Worm (Caenorhabditis elegans): ENCODE data around the gene F54F2.9.
A peak's percentile ranks its signal among the peaks of the same experiment; 100 is the strongest.

The F54F2.9 gene

ce11 chrIII:8827128-8827527 is at the start of gene F54F2.9:
Gene F54F2.9 (minus strand): TSS chrIII:8827228.
- TF ChIP-seq ceh-13 (GFP tag; optimal IDR thresholded peaks at IDR 0.05) (no peak), tbx-37 (GFP tag; conservative IDR thresholded peaks at IDR 0.05) (no peak), sea-1 (GFP tag; conservative IDR thresholded peaks at IDR 0.05) (no peak), scrt-1 (GFP tag; IDR thresholded peaks at IDR 0.05) (no peak), B0310.2 (tag; optimal IDR thresholded peaks at IDR 0.05) (no peak), hmg-4 (GFP tag; optimal IDR thresholded peaks at IDR 0.05) (no peak), hnd-1 (tag; optimal IDR thresholded peaks at IDR 0.05) (no peak), tbx-11 (GFP tag; IDR thresholded peaks at IDR 0.05) (no peak), pes-1 (GFP tag; IDR thresholded peaks at IDR 0.05) (no peak), ceh-36 (tag; optimal IDR thresholded peaks at IDR 0.05) (no peak), ets-7 (tag; optimal IDR thresholded peaks at IDR 0.05) (no peak), tra-4 (tag; optimal IDR thresholded peaks at IDR 0.05) (no peak), F13C5.2 (tag; optimal IDR thresholded peaks at IDR 0.05) (no peak)

- TF ChIP-seq tbx-11 (GFP tag; IDR thresholded peaks at IDR 0.05) (no peak), F13C5.2 (tag; optimal IDR thresholded peaks at IDR 0.05) (peak; percentile 59), pes-1 (GFP tag; IDR thresholded peaks at IDR 0.05) (peak; percentile 38; the same call in 1 of the 2 replicates), hmg-4 (GFP tag; optimal IDR thresholded peaks at IDR 0.05) (peak; percentile 78), sea-1 (GFP tag; conservative IDR thresholded peaks at IDR 0.05) (0 out of 2 replicates have a peak, but pooled peaks have one; percentile 51), aly-1 (tag; optimal IDR thresholded peaks at IDR 0.05) (peak; percentile 46), flt-1 (GFP tag; IDR thresholded peaks at IDR 0.05) (peak; percentile 37), tra-4 (tag; optimal IDR thresholded peaks at IDR 0.05) (no peak), B0310.2 (tag; optimal IDR thresholded peaks at IDR 0.05) (peak; percentile 59), ceh-36 (tag; optimal IDR thresholded peaks at IDR 0.05) (no peak)
Observed at ce11 chrIII:8873990-8874668, 47.1 kb upstream of the F54F2.9 start.

ce11 chrIII:8873045-8873457 is 46.0 kb upstream of the F54F2.9 start:
- TF ChIP-seq ama-1 (optimal IDR thresholded peaks at IDR 0.05), result no peak
- TF ChIP-seq hmg-4 (GFP tag; optimal IDR thresholded peaks at IDR 0.05), result peak; percentile 33

- no peak for TF ChIP-seq B0310.2 (tag; optimal IDR thresholded peaks at IDR 0.05)
- no peak for TF ChIP-seq ceh-13 (GFP tag; optimal IDR thresholded peaks at IDR 0.05)
- no peak for TF ChIP-seq pes-1 (GFP tag; IDR thresholded peaks at IDR 0.05)
- no peak for TF ChIP-seq ceh-36 (tag; optimal IDR thresholded peaks at IDR 0.05)
- TF ChIP-seq ets-7 (tag; optimal IDR thresholded peaks at IDR 0.05), result no peak
- TF ChIP-seq tra-4 (tag; optimal IDR thresholded peaks at IDR 0.05), result no peak
- no peak for TF ChIP-seq tbx-11 (GFP tag; IDR thresholded peaks at IDR 0.05)
- TF ChIP-seq tbx-37 (GFP tag; conservative IDR thresholded peaks at IDR 0.05), result no peak
- TF ChIP-seq hnd-1 (tag; optimal IDR thresholded peaks at IDR 0.05), result no peak
- TF ChIP-seq F13C5.2 (tag; optimal IDR thresholded peaks at IDR 0.05), result no peak
Observed at ce11 chrIII:8869663-8870062, 42.6 kb upstream of the F54F2.9 start.

- TF ChIP-seq ceh-13 (GFP tag; optimal IDR thresholded peaks at IDR 0.05) (no peak), sea-1 (GFP tag; conservative IDR thresholded peaks at IDR 0.05) (no peak), ets-7 (tag; optimal IDR thresholded peaks at IDR 0.05) (no peak), hnd-1 (tag; optimal IDR thresholded peaks at IDR 0.05) (no peak), aly-1 (tag; optimal IDR thresholded peaks at IDR 0.05) (no peak)
Observed at ce11 chrIII:8867922-8868655, 41.1 kb upstream of the F54F2.9 start.

ce11 chrIII:8866983-8867842 is 40.2 kb upstream of the F54F2.9 start:
- TF ChIP-seq hmg-4 (GFP tag; optimal IDR thresholded peaks at IDR 0.05) (no peak), B0310.2 (tag; optimal IDR thresholded peaks at IDR 0.05) (no peak), ceh-36 (tag; optimal IDR thresholded peaks at IDR 0.05) (no peak), tbx-11 (GFP tag; IDR thresholded peaks at IDR 0.05) (no peak), ets-7 (tag; optimal IDR thresholded peaks at IDR 0.05) (no peak), aly-1 (tag; optimal IDR thresholded peaks at IDR 0.05) (no peak), F13C5.2 (tag; optimal IDR thresholded peaks at IDR 0.05) (no peak), pes-1 (GFP tag; IDR thresholded peaks at IDR 0.05) (no peak), tbx-37 (GFP tag; conservative IDR thresholded peaks at IDR 0.05) (no peak), hnd-1 (tag; optimal IDR thresholded peaks at IDR 0.05) (no peak), flt-1 (GFP tag; IDR thresholded peaks at IDR 0.05) (no peak), ama-1 (optimal IDR thresholded peaks at IDR 0.05) (no peak), scrt-1 (GFP tag; IDR thresholded peaks at IDR 0.05) (no peak)

ce11 chrIII:8866038-8866437 is 39.0 kb upstream of the F54F2.9 start:
- no peak for TF ChIP-seq ets-7 (tag; optimal IDR thresholded peaks at IDR 0.05)
- no peak for TF ChIP-seq ama-1 (optimal IDR thresholded peaks at IDR 0.05)

ce11 chrIII:8865294-8865766 is 38.3 kb upstream of the F54F2.9 start:
- peak; percentile 77 for TF ChIP-seq hmg-4 (GFP tag; optimal IDR thresholded peaks at IDR 0.05)
- TF ChIP-seq sea-1 (GFP tag; conservative IDR thresholded peaks at IDR 0.05), result peak; percentile 34; the same call in 1 of the 2 replicates
- peak; percentile 81 for TF ChIP-seq ama-1 (optimal IDR thresholded peaks at IDR 0.05)
- 0 out of 2 replicates have a peak, but pooled peaks have one; percentile 54 for TF ChIP-seq scrt-1 (GFP tag; IDR thresholded peaks at IDR 0.05)
- TF ChIP-seq aly-1 (tag; optimal IDR thresholded peaks at IDR 0.05), result peak; percentile 68
- TF ChIP-seq flt-1 (GFP tag; IDR thresholded peaks at IDR 0.05), result no peak
- no peak; the same call in 1 of the 2 replicates for TF ChIP-seq pes-1 (GFP tag; IDR thresholded peaks at IDR 0.05)
- TF ChIP-seq tbx-11 (GFP tag; IDR thresholded peaks at IDR 0.05), result 0 out of 2 replicates have a peak, but pooled peaks have one; percentile 21
- peak; percentile 57 for TF ChIP-seq B0310.2 (tag; optimal IDR thresholded peaks at IDR 0.05)
- TF ChIP-seq hmbx-1 (tag; optimal IDR thresholded peaks at IDR 0.05), result no peak

All from whole organism, early embryonic.